Worm (Caenorhabditis elegans): ENCODE measurements around the gene rbm-26.

The rbm-26 gene

DNA sequence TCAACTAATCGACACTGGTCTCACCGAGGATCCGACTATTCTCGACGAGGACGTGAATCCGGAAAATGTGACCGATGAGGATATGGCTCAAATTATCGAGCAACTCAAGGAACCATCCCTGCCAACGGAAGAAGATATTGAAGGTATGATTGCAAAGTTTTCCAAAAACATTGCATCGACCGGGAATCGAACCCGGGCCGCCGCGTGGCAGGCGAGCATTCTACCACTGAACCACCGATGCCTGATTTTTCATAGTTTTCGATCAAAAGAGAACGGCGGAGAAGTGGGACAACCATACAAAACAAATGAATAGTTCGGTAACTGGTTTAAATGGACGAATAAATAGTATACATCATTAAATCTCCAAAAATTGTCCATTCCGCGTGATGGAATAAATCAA lies 50.5 kb downstream of the rbm-26 start:
- no peak for TF ChIP-seq T22C8.4 (GFP tag; IDR thresholded peaks at IDR 0.05)
- no peak for TF ChIP-seq med-1 (GFP tag; optimal IDR thresholded peaks at IDR 0.05; ENCODE audit: insufficient read depth)
- TF ChIP-seq flt-1 (GFP tag; IDR thresholded peaks at IDR 0.05) = no peak
- TF ChIP-seq cog-1 (tag; optimal IDR thresholded peaks at IDR 0.05) = no peak
- no peak for TF ChIP-seq klf-2 (GFP tag; conservative IDR thresholded peaks at IDR 0.05)
- no peak for TF ChIP-seq ztf-29 (GFP tag; IDR thresholded peaks at IDR 0.05)
- no peak for TF ChIP-seq tab-1 (GFP tag; IDR thresholded peaks at IDR 0.05)
- no peak for TF ChIP-seq ztf-23 (GFP tag; IDR thresholded peaks at IDR 0.05)
- no peak for TF ChIP-seq ref-1 (GFP tag; conservative IDR thresholded peaks at IDR 0.05)

DNA sequence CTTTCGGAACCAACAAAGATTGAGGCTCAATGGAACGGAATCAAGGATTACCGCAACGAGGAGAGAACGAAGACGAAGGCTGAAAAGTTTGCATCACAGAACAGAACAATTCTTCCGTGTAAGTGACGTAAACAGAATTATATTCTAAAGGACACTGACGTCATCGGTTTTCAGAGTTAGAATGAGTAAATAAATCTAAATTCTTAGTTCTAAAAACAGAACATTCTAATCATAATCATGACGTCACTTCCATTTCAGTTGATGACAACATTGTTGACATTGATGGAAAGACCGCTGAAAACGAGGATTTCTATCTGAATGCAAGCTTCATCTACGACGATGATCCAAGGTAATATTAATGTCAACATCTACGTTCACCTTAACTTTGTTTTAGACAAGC lies 52.6 kb downstream of the rbm-26 start:
- no peak for TF ChIP-seq flt-1 (GFP tag; IDR thresholded peaks at IDR 0.05)
- no peak for TF ChIP-seq tab-1 (GFP tag; IDR thresholded peaks at IDR 0.05)
- no peak for TF ChIP-seq T22C8.4 (GFP tag; IDR thresholded peaks at IDR 0.05)
- TF ChIP-seq klf-2 (GFP tag; conservative IDR thresholded peaks at IDR 0.05) = no peak
- TF ChIP-seq ztf-23 (GFP tag; IDR thresholded peaks at IDR 0.05) = no peak
- no peak for TF ChIP-seq ztf-29 (GFP tag; IDR thresholded peaks at IDR 0.05)
- no peak for TF ChIP-seq cog-1 (tag; optimal IDR thresholded peaks at IDR 0.05)
- TF ChIP-seq med-1 (GFP tag; optimal IDR thresholded peaks at IDR 0.05; ENCODE audit: insufficient read depth) = no peak
- TF ChIP-seq ref-1 (GFP tag; conservative IDR thresholded peaks at IDR 0.05) = no peak
